Worm (Caenorhabditis elegans) whole organism, dauer: ENCODE results near the gene nas-3.

Experiments
- unc-62 ChIP-seq: sonication (generic microtip); optimal IDR thresholded peaks from 2 replicates; lab custom pipeline; 2017; ENCODE audit warnings: missing biosample characterization, missing genetic modification reagents, missing genetic modification characterization

Gene nas-3

ce11 chrV:9483738-9484256, 5.8 kb downstream of the nas-3 start, which contains the start of gene K06A4.2:
K06A4.2 (plus strand) TSS chrV:9484206.
- no peak for TF ChIP-seq unc-62 (GFP tag; lab: Kevin White, UChicago)

- no peak for TF ChIP-seq unc-62 (GFP tag; lab: Kevin White, UChicago)
Observed at ce11 chrV:9485508-9485907, 7.5 kb downstream of the nas-3 start.

ce11 chrV:9489411-9489810, 11.4 kb downstream of the nas-3 start, which contains the start of gene K06A4.10:
K06A4.10 (minus strand) TSS chrV:9489800.
- TF ChIP-seq unc-62 (GFP tag; lab: Kevin White, UChicago): no peak

- no peak for TF ChIP-seq unc-62 (GFP tag; lab: Kevin White, UChicago)
Observed at ce11 chrV:9491440-9492160, 13.6 kb downstream of the nas-3 start, which contains the start of gene K06A4.7. K06A4.7 (minus strand) TSS chrV:9491490.

ce11 chrV:9492460-9492859, 14.5 kb downstream of the nas-3 start:
- no peak for TF ChIP-seq unc-62 (GFP tag; lab: Kevin White, UChicago)

ce11 chrV:9496742-9497141, 18.8 kb downstream of the nas-3 start, which contains the start of gene gsnl-1:
gsnl-1 (plus strand) TSS chrV:9497042.
- no peak for TF ChIP-seq unc-62 (GFP tag; lab: Kevin White, UChicago)

ce11 chrV:9499295-9499694, 21.3 kb downstream of the nas-3 start:
- no peak for TF ChIP-seq unc-62 (GFP tag; lab: Kevin White, UChicago)

- no peak for TF ChIP-seq unc-62 (GFP tag; lab: Kevin White, UChicago)
Observed at ce11 chrV:9500826-9501451, 23.0 kb downstream of the nas-3 start, which contains the start of gene swt-5. swt-5 (plus strand) TSS chrV:9501401.

ce11 chrV:9503152-9503817, 25.3 kb downstream of the nas-3 start:
- TF ChIP-seq unc-62 (GFP tag; lab: Kevin White, UChicago): no peak

ce11 chrV:9504474-9504960, 26.6 kb downstream of the nas-3 start, which contains the start of gene haao-1:
haao-1 (plus strand) TSS chrV:9504910.
- TF ChIP-seq unc-62 (GFP tag; lab: Kevin White, UChicago): no peak

ce11 chrV:9506931-9507330, 29.0 kb downstream of the nas-3 start:
- no peak for TF ChIP-seq unc-62 (GFP tag; lab: Kevin White, UChicago)

- no peak for TF ChIP-seq unc-62 (GFP tag; lab: Kevin White, UChicago)
Observed at ce11 chrV:9507742-9508141, 29.8 kb downstream of the nas-3 start, which contains the start of gene acs-14. acs-14 (plus strand) TSS chrV:9508132.

- TF ChIP-seq unc-62 (GFP tag; lab: Kevin White, UChicago): no peak
Observed at ce11 chrV:9509597-9509996, 31.6 kb downstream of the nas-3 start.

- no peak for TF ChIP-seq unc-62 (GFP tag; lab: Kevin White, UChicago)
Observed at ce11 chrV:9513590-9513989, 35.6 kb downstream of the nas-3 start, which contains the start of gene eif-2Bdelta. eif-2Bdelta (plus strand) TSS chrV:9513824.

- no peak for TF ChIP-seq unc-62 (GFP tag; lab: Kevin White, UChicago)
Observed at ce11 chrV:9516280-9516679, 38.3 kb downstream of the nas-3 start.
